Fruit fly (Drosophila melanogaster) ovary, adult (tissue): ENCODE data around the gene mei-218.
A peak's percentile ranks its signal among the peaks of the same experiment; 100 is the strongest.

ENCODE experiments used
- CG17801 ChIP-seq: fragments of 200-800 bp; optimal IDR thresholded peaks from 2 replicates; lab custom pipeline; 2019; ENCODE audit warnings: missing biosample characterization, mild to moderate bottlenecking, missing genetic modification characterization, moderate library complexity; ENCODE audit not compliant: partially characterized antibody

Gene mei-218

dm6 chrX:17091062-17091904 lies 51.5 kb downstream of the mei-218 start, which contains the start of the genes CG16700 and CG4991:
CG16700 (plus strand) TSS chrX:17091854.
CG4991 (plus strand) TSS chrX:17091854.
- TF ChIP-seq CG17801: peak; percentile 45

- no peak for TF ChIP-seq CG17801
Observed at dm6 chrX:17090585-17090984, 52.2 kb downstream of the mei-218 start.

- TF ChIP-seq CG17801: no peak
Observed at dm6 chrX:17087575-17087974, 55.2 kb downstream of the mei-218 start, which contains the start of gene CG8945. CG8945 (minus strand) TSS chrX:17087675.
